Worm (Caenorhabditis elegans): ENCODE data around the gene pssy-1.

pssy-1 gene

ce11 chrX:9965275-9965674 lies at the start of gene pssy-1:
Gene pssy-1 (plus strand): TSS chrX:9965592.
- TF ChIP-seq cnd-1 (tag; optimal IDR thresholded peaks at IDR 0.05) (no peak), elt-1 (tag; optimal IDR thresholded peaks at IDR 0.05; ENCODE audit: borderline replicate concordance, insufficient read depth) (peak; percentile 64), flh-1 (GFP tag; optimal IDR thresholded peaks at IDR 0.05) (no peak), lin-13 (tag; optimal IDR thresholded peaks at IDR 0.05) (no peak)

DNA sequence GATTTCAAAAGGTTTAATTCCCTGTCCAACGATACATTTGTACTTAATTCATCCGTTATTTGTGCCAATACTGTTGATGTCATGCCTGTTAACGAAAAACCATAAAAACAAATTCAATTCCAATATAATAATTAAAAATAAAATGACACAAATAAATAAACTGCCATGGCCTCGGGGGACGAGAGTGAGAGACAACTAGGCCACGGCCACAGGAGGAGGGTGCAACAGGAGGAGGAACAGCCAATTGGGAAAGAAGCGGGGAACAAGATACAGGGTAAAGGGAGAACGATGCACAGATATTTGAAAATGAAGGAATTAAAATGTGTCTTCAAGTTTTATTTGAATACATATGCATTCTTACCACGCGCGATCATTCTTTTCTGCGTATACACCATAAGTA lies 48.0 kb upstream of the pssy-1 start, which contains the start of gene F21G4.6:
Gene F21G4.6 (minus strand): TSS at position 87 of the 400 bp plus-strand sequence.
- TF ChIP-seq snpc-4 (tag; optimal IDR thresholded peaks at IDR 0.05) (no peak), cnd-1 (tag; optimal IDR thresholded peaks at IDR 0.05) (no peak), nhr-237 (tag; optimal IDR thresholded peaks at IDR 0.05) (no peak), ces-1 (GFP tag; optimal IDR thresholded peaks at IDR 0.05) (no peak)

- TF ChIP-seq lsy-2 (tag; optimal IDR thresholded peaks at IDR 0.05) = no peak
- TF ChIP-seq zip-8 (tag; optimal IDR thresholded peaks at IDR 0.05) = no peak
- TF ChIP-seq ceh-83 (GFP tag; optimal IDR thresholded peaks at IDR 0.05) = no peak
- TF ChIP-seq ceh-43 (GFP tag; optimal IDR thresholded peaks at IDR 0.05) = no peak
Observed at ce11 chrX:9918997-9919396, 46.4 kb upstream of the pssy-1 start, which contains the start of gene folr-1. Gene folr-1 (plus strand): TSS chrX:9919297.

ce11 chrX:9921257-9921656 lies 44.1 kb upstream of the pssy-1 start, which contains the start of gene C17G1.2:
Gene C17G1.2 (plus strand): TSS chrX:9921557.
- TF ChIP-seq nhr-2 (tag; optimal IDR thresholded peaks at IDR 0.05) (no peak), sem-2 (GFP tag; optimal IDR thresholded peaks at IDR 0.05) (no peak), sptf-1 (tag; optimal IDR thresholded peaks at IDR 0.05) (no peak), bed-3 (GFP tag; optimal IDR thresholded peaks at IDR 0.05) (no peak), mep-1 (tag; optimal IDR thresholded peaks at IDR 0.05) (no peak), pha-4 (tag; optimal IDR thresholded peaks at IDR 0.05) (no peak), snpc-4 (tag; optimal IDR thresholded peaks at IDR 0.05) (no peak), ham-2 (GFP tag; optimal IDR thresholded peaks at IDR 0.05) (no peak), tbx-8 (GFP tag; optimal IDR thresholded peaks at IDR 0.05) (no peak), nhr-28 (tag; optimal IDR thresholded peaks at IDR 0.05) (no peak), lin-13 (tag; optimal IDR thresholded peaks at IDR 0.05) (no peak), hlh-1 (tag; optimal IDR thresholded peaks at IDR 0.05) (no peak)

ce11 chrX:9924962-9925361 lies 40.4 kb upstream of the pssy-1 start, which contains the start of gene ugt-23:
Gene ugt-23 (minus strand): TSS chrX:9925173.
- TF ChIP-seq sptf-1 (tag; optimal IDR thresholded peaks at IDR 0.05) = no peak
- TF ChIP-seq mep-1 (tag; optimal IDR thresholded peaks at IDR 0.05) = no peak
- TF ChIP-seq M03D4.4 (tag; optimal IDR thresholded peaks at IDR 0.05) = no peak
- no peak for TF ChIP-seq zip-8 (tag; optimal IDR thresholded peaks at IDR 0.05)
- TF ChIP-seq mls-2 (tag; optimal IDR thresholded peaks at IDR 0.05) = no peak
- no peak for TF ChIP-seq ceh-83 (GFP tag; optimal IDR thresholded peaks at IDR 0.05)
- no peak for TF ChIP-seq nhr-237 (tag; optimal IDR thresholded peaks at IDR 0.05)
- no peak for TF ChIP-seq unc-120 (tag; optimal IDR thresholded peaks at IDR 0.05; ENCODE audit: poor library complexity, severe bottlenecking)
- no peak for TF ChIP-seq unc-39 (tag; optimal IDR thresholded peaks at IDR 0.05)
- TF ChIP-seq drap-1 (GFP tag; optimal IDR thresholded peaks at IDR 0.05) = no peak
- TF ChIP-seq sem-2 (GFP tag; optimal IDR thresholded peaks at IDR 0.05) = no peak
- TF ChIP-seq lin-32 (GFP tag; optimal IDR thresholded peaks at IDR 0.05) = no peak
- TF ChIP-seq hlh-1 (tag; optimal IDR thresholded peaks at IDR 0.05) = no peak

ce11 chrX:9927993-9928392 lies 37.4 kb upstream of the pssy-1 start:
- TF ChIP-seq hlh-1 (tag; optimal IDR thresholded peaks at IDR 0.05) (no peak), elt-3 (tag; optimal IDR thresholded peaks at IDR 0.05) (no peak), mab-5 (tag; optimal IDR thresholded peaks at IDR 0.05) (no peak), ceh-43 (GFP tag; optimal IDR thresholded peaks at IDR 0.05) (no peak), elt-1 (tag; optimal IDR thresholded peaks at IDR 0.05; ENCODE audit: borderline replicate concordance, insufficient read depth) (no peak), ceh-83 (GFP tag; optimal IDR thresholded peaks at IDR 0.05) (no peak), tbx-8 (GFP tag; optimal IDR thresholded peaks at IDR 0.05) (no peak), unc-39 (tag; optimal IDR thresholded peaks at IDR 0.05) (no peak), mls-2 (tag; optimal IDR thresholded peaks at IDR 0.05) (no peak), nhr-237 (tag; optimal IDR thresholded peaks at IDR 0.05) (no peak), M03D4.4 (tag; optimal IDR thresholded peaks at IDR 0.05) (no peak), nhr-28 (tag; optimal IDR thresholded peaks at IDR 0.05) (no peak), unc-120 (tag; optimal IDR thresholded peaks at IDR 0.05; ENCODE audit: poor library complexity, severe bottlenecking) (no peak)

All from whole organism, mixed stage, embryonic.